Worm (Caenorhabditis elegans): ENCODE measurements around the gene F29B9.7.

F29B9.7 gene

ce11 chrIV:4674322-4674721, 24.8 kb downstream of the F29B9.7 start:
- no peak for TF ChIP-seq cog-1 (tag; optimal IDR thresholded peaks at IDR 0.05)
- TF ChIP-seq ref-1 (GFP tag; conservative IDR thresholded peaks at IDR 0.05): no peak
- no peak for TF ChIP-seq T22C8.4 (GFP tag; IDR thresholded peaks at IDR 0.05)
- TF ChIP-seq flt-1 (GFP tag; IDR thresholded peaks at IDR 0.05): no peak
- TF ChIP-seq klf-2 (GFP tag; conservative IDR thresholded peaks at IDR 0.05): no peak
- no peak for TF ChIP-seq tab-1 (GFP tag; IDR thresholded peaks at IDR 0.05)
- TF ChIP-seq ztf-29 (GFP tag; IDR thresholded peaks at IDR 0.05): no peak
- TF ChIP-seq ztf-23 (GFP tag; IDR thresholded peaks at IDR 0.05): no peak
- TF ChIP-seq med-1 (GFP tag; optimal IDR thresholded peaks at IDR 0.05; ENCODE audit: insufficient read depth): no peak

- TF ChIP-seq ztf-23 (GFP tag; IDR thresholded peaks at IDR 0.05): no peak
- no peak for TF ChIP-seq T22C8.4 (GFP tag; IDR thresholded peaks at IDR 0.05)
- TF ChIP-seq flt-1 (GFP tag; IDR thresholded peaks at IDR 0.05): no peak
- no peak for TF ChIP-seq tab-1 (GFP tag; IDR thresholded peaks at IDR 0.05)
- TF ChIP-seq cog-1 (tag; optimal IDR thresholded peaks at IDR 0.05): no peak
- TF ChIP-seq ref-1 (GFP tag; conservative IDR thresholded peaks at IDR 0.05): no peak
Observed at ce11 chrIV:4678718-4679117, 29.2 kb downstream of the F29B9.7 start, which contains the start of gene kin-36. kin-36 (plus strand) TSS chrIV:4679018.

ce11 chrIV:4683149-4683548, 33.6 kb downstream of the F29B9.7 start:
- TF ChIP-seq ztf-29 (GFP tag; IDR thresholded peaks at IDR 0.05) (no peak), cog-1 (tag; optimal IDR thresholded peaks at IDR 0.05) (no peak), klf-2 (GFP tag; conservative IDR thresholded peaks at IDR 0.05) (no peak), med-1 (GFP tag; optimal IDR thresholded peaks at IDR 0.05; ENCODE audit: insufficient read depth) (no peak)

ce11 chrIV:4686291-4686830, 36.8 kb downstream of the F29B9.7 start:
- no peak for TF ChIP-seq ztf-23 (GFP tag; IDR thresholded peaks at IDR 0.05)
- TF ChIP-seq T22C8.4 (GFP tag; IDR thresholded peaks at IDR 0.05): no peak
- TF ChIP-seq ref-1 (GFP tag; conservative IDR thresholded peaks at IDR 0.05): no peak
- TF ChIP-seq tab-1 (GFP tag; IDR thresholded peaks at IDR 0.05): no peak
- no peak for TF ChIP-seq flt-1 (GFP tag; IDR thresholded peaks at IDR 0.05)
- no peak for TF ChIP-seq med-1 (GFP tag; optimal IDR thresholded peaks at IDR 0.05; ENCODE audit: insufficient read depth)
- TF ChIP-seq klf-2 (GFP tag; conservative IDR thresholded peaks at IDR 0.05): no peak
- TF ChIP-seq ztf-29 (GFP tag; IDR thresholded peaks at IDR 0.05): no peak
- no peak for TF ChIP-seq cog-1 (tag; optimal IDR thresholded peaks at IDR 0.05)

ce11 chrIV:4686898-4687297, 37.3 kb downstream of the F29B9.7 start:
- TF ChIP-seq T22C8.4 (GFP tag; IDR thresholded peaks at IDR 0.05) (no peak), ztf-23 (GFP tag; IDR thresholded peaks at IDR 0.05) (no peak), cog-1 (tag; optimal IDR thresholded peaks at IDR 0.05) (no peak), klf-2 (GFP tag; conservative IDR thresholded peaks at IDR 0.05) (no peak), ztf-29 (GFP tag; IDR thresholded peaks at IDR 0.05) (no peak), med-1 (GFP tag; optimal IDR thresholded peaks at IDR 0.05; ENCODE audit: insufficient read depth) (no peak), ref-1 (GFP tag; conservative IDR thresholded peaks at IDR 0.05) (no peak), tab-1 (GFP tag; IDR thresholded peaks at IDR 0.05) (no peak), flt-1 (GFP tag; IDR thresholded peaks at IDR 0.05) (no peak)

ce11 chrIV:4688221-4688620, 38.7 kb downstream of the F29B9.7 start, which contains the start of gene bus-4:
bus-4 (plus strand) TSS chrIV:4688269.
- TF ChIP-seq ref-1 (GFP tag; conservative IDR thresholded peaks at IDR 0.05) (no peak), med-1 (GFP tag; optimal IDR thresholded peaks at IDR 0.05; ENCODE audit: insufficient read depth) (no peak), klf-2 (GFP tag; conservative IDR thresholded peaks at IDR 0.05) (no peak), T22C8.4 (GFP tag; IDR thresholded peaks at IDR 0.05) (no peak), ztf-29 (GFP tag; IDR thresholded peaks at IDR 0.05) (no peak), cog-1 (tag; optimal IDR thresholded peaks at IDR 0.05) (no peak), tab-1 (GFP tag; IDR thresholded peaks at IDR 0.05) (no peak), flt-1 (GFP tag; IDR thresholded peaks at IDR 0.05) (no peak), ztf-23 (GFP tag; IDR thresholded peaks at IDR 0.05) (no peak)

- no peak for TF ChIP-seq med-1 (GFP tag; optimal IDR thresholded peaks at IDR 0.05; ENCODE audit: insufficient read depth)
- TF ChIP-seq ztf-23 (GFP tag; IDR thresholded peaks at IDR 0.05): no peak
Observed at ce11 chrIV:4692463-4692862, 42.9 kb downstream of the F29B9.7 start, which contains the start of gene spe-51. spe-51 (plus strand) TSS chrIV:4692763.
